Worm (Caenorhabditis elegans) whole organism, mixed stage, embryonic: ENCODE data around the gene R07E5.19.

Source experiments
- M03D4.4 ChIP-seq: sonication (generic microtip); optimal IDR thresholded peaks from 2 replicates; lab custom pipeline; 2017; ENCODE audit warnings: mild to moderate bottlenecking, missing genetic modification characterization, missing compliant biosample characterization
- bed-3 ChIP-seq: fragments of 200-800 bp; sonication (Bioruptor generic); optimal IDR thresholded peaks from 3 replicates; lab custom pipeline; 2018; ENCODE audit warnings: mild to moderate bottlenecking, missing genetic modification characterization, moderate library complexity, missing compliant biosample characterization
- blmp-1 ChIP-seq: fragments of 150-350 bp; optimal IDR thresholded peaks from 2 replicates; lab custom pipeline; 2014; ENCODE audit warnings: missing biosample characterization, missing genetic modification characterization
- ceh-39 ChIP-seq: fragments of 150-350 bp; optimal IDR thresholded peaks from 2 replicates; lab custom pipeline; 2014; ENCODE audit warnings: missing biosample characterization, missing genetic modification characterization
- ceh-43 ChIP-seq: fragments of 200-800 bp; sonication (Bioruptor generic); optimal IDR thresholded peaks from 2 replicates; lab custom pipeline; 2018; ENCODE audit warnings: mild to moderate bottlenecking, missing genetic modification characterization, moderate library complexity, missing compliant biosample characterization
- ceh-83 ChIP-seq: fragments of 200-800 bp; sonication (Bioruptor generic); optimal IDR thresholded peaks from 2 replicates; lab custom pipeline; 2018; ENCODE audit warnings: mild to moderate bottlenecking, missing genetic modification characterization, missing compliant biosample characterization
- ces-1 ChIP-seq: fragments of 150-350 bp; optimal IDR thresholded peaks from 2 replicates; lab custom pipeline; 2014; ENCODE audit warnings: missing biosample characterization, missing genetic modification reagents, missing genetic modification characterization
- drap-1 ChIP-seq: fragments of 200-800 bp; sonication (Bioruptor generic); optimal IDR thresholded peaks from 3 replicates; lab custom pipeline; 2018; ENCODE audit warnings: mild to moderate bottlenecking, missing genetic modification characterization, missing compliant biosample characterization
- elt-1 ChIP-seq: sonication (generic microtip); optimal IDR thresholded peaks from 2 replicates; lab custom pipeline; 2017; ENCODE audit warnings: missing genetic modification characterization, mild to moderate bottlenecking, missing compliant biosample characterization, antibody characterized with exemption, moderate library complexity, borderline replicate concordance; ENCODE audit not compliant: insufficient read depth
- elt-3 ChIP-seq: fragments of 150-350 bp; optimal IDR thresholded peaks from 2 replicates; lab custom pipeline; 2014; ENCODE audit warnings: missing biosample characterization, missing genetic modification characterization
- flh-1 ChIP-seq: fragments of 200-800 bp; sonication (Bioruptor generic); optimal IDR thresholded peaks from 2 replicates; lab custom pipeline; 2018; ENCODE audit warnings: mild to moderate bottlenecking, missing genetic modification characterization, moderate library complexity, missing compliant biosample characterization
- ham-2 ChIP-seq: fragments of 200-800 bp; sonication (Bioruptor generic); optimal IDR thresholded peaks from 2 replicates; lab custom pipeline; 2018; ENCODE audit warnings: mild to moderate bottlenecking, missing genetic modification characterization, missing compliant biosample characterization
- hlh-1 ChIP-seq: fragments of 150-350 bp; optimal IDR thresholded peaks from 2 replicates; lab custom pipeline; 2014; ENCODE audit warnings: missing biosample characterization, missing genetic modification reagents, missing genetic modification characterization
- lin-32 ChIP-seq: fragments of 200-800 bp; sonication (Bioruptor generic); optimal IDR thresholded peaks from 2 replicates; lab custom pipeline; 2018; ENCODE audit warnings: mild to moderate bottlenecking, missing genetic modification characterization, missing compliant biosample characterization
- lsy-2 ChIP-seq: fragments of 150-350 bp; optimal IDR thresholded peaks from 2 replicates; lab custom pipeline; 2014; ENCODE audit warnings: missing biosample characterization, missing genetic modification characterization
- mab-5 ChIP-seq: fragments of 150-350 bp; optimal IDR thresholded peaks from 2 replicates; lab custom pipeline; 2014; ENCODE audit warnings: missing biosample characterization, missing genetic modification characterization
- mls-2 ChIP-seq: sonication (generic microtip); optimal IDR thresholded peaks from 2 replicates; lab custom pipeline; 2016; ENCODE audit warnings: mild to moderate bottlenecking, missing genetic modification characterization, moderate library complexity, missing compliant biosample characterization
- nhr-12 ChIP-seq: fragments of 150-350 bp; optimal IDR thresholded peaks from 2 replicates; lab custom pipeline; 2014; ENCODE audit warnings: missing biosample characterization, missing genetic modification characterization
- nhr-2 ChIP-seq: fragments of 150-350 bp; optimal IDR thresholded peaks from 2 replicates; lab custom pipeline; 2014; ENCODE audit warnings: missing biosample characterization, missing genetic modification characterization
- nhr-237 ChIP-seq: fragments of 150-350 bp; optimal IDR thresholded peaks from 2 replicates; lab custom pipeline; 2014; ENCODE audit warnings: missing biosample characterization, missing genetic modification characterization
- nhr-28 ChIP-seq: fragments of 150-350 bp; optimal IDR thresholded peaks from 2 replicates; lab custom pipeline; 2014; ENCODE audit warnings: missing biosample characterization, missing genetic modification characterization
- nhr-76 ChIP-seq: sonication (generic microtip); optimal IDR thresholded peaks from 2 replicates; lab custom pipeline; 2017; ENCODE audit warnings: missing biosample characterization, missing genetic modification characterization
- pha-4 ChIP-seq: fragments of 150-350 bp; optimal IDR thresholded peaks from 2 replicates; lab custom pipeline; 2018; ENCODE audit warnings: missing biosample characterization, missing genetic modification reagents, missing genetic modification characterization
- sem-2 ChIP-seq: fragments of 200-800 bp; sonication (Bioruptor generic); optimal IDR thresholded peaks from 2 replicates; lab custom pipeline; 2018; ENCODE audit warnings: mild to moderate bottlenecking, missing genetic modification characterization, missing compliant biosample characterization
- snpc-4 ChIP-seq: fragments of 150-350 bp; optimal IDR thresholded peaks from 2 replicates; lab custom pipeline; 2014; ENCODE audit warnings: missing biosample characterization, missing genetic modification characterization
- sptf-1 ChIP-seq: sonication (generic microtip); optimal IDR thresholded peaks from 2 replicates; lab custom pipeline; 2017; ENCODE audit warnings: mild to moderate bottlenecking, missing genetic modification characterization, moderate library complexity, missing compliant biosample characterization
- tbx-8 ChIP-seq: fragments of 200-800 bp; sonication (Bioruptor generic); optimal IDR thresholded peaks from 2 replicates; lab custom pipeline; 2018; ENCODE audit warnings: mild to moderate bottlenecking, missing genetic modification characterization, moderate library complexity, missing compliant biosample characterization
- unc-120 ChIP-seq: sonication (generic microtip); optimal IDR thresholded peaks from 2 replicates; lab custom pipeline; 2017; ENCODE audit warnings: missing genetic modification characterization, missing compliant biosample characterization; ENCODE audit not compliant: poor library complexity, severe bottlenecking
- unc-39 ChIP-seq: fragments of 150-350 bp; optimal IDR thresholded peaks from 2 replicates; lab custom pipeline; 2014; ENCODE audit warnings: missing biosample characterization, missing genetic modification characterization
- unc-62 ChIP-seq: fragments of 150-350 bp; optimal IDR thresholded peaks from 2 replicates; lab custom pipeline; 2014; ENCODE audit warnings: missing biosample characterization, missing genetic modification reagents, missing genetic modification characterization
- zip-8 ChIP-seq: fragments of 150-350 bp; optimal IDR thresholded peaks from 2 replicates; lab custom pipeline; 2014; ENCODE audit warnings: missing biosample characterization, missing genetic modification characterization
- ztf-11 ChIP-seq: fragments of 150-350 bp; optimal IDR thresholded peaks from 2 replicates; lab custom pipeline; 2014; ENCODE audit warnings: missing biosample characterization, missing genetic modification characterization

R07E5.19 gene

ce11 chrIII:4417956-4418355 lies at the start of gene R07E5.19, which contains the start of gene pdcd-2:
Gene R07E5.19, minus strand, starts transcription at chrIII:4418056.
Gene pdcd-2, minus strand, starts transcription at chrIII:4418057.
- TF ChIP-seq hlh-1 (tag; lab: Kevin White, UChicago), result no peak
- TF ChIP-seq, all 35 proteins: peak for 0

ce11 chrIII:4467277-4467676 lies 49.4 kb upstream of the R07E5.19 start, which contains the start of gene ndg-4:
Gene ndg-4, minus strand, starts transcription at chrIII:4467377.
- TF ChIP-seq flh-1 (GFP tag; lab: Kevin White, UChicago) (no peak), zip-8 (tag; lab: Kevin White, UChicago) (no peak), sptf-1 (tag; lab: Kevin White, UChicago) (no peak), nhr-237 (tag; lab: Kevin White, UChicago) (no peak), M03D4.4 (no peak), blmp-1 (no peak), mab-5 (tag; lab: Kevin White, UChicago) (no peak), unc-120 (tag; lab: Kevin White, UChicago) (no peak), tbx-8 (GFP tag; lab: Kevin White, UChicago) (no peak), elt-3 (tag; lab: Kevin White, UChicago) (no peak), nhr-2 (no peak), elt-1 (tag; lab: Kevin White, UChicago) (no peak), sem-2 (GFP tag; lab: Kevin White, UChicago) (no peak), nhr-12 (no peak), ces-1 (GFP tag; lab: Kevin White, UChicago) (no peak), nhr-28 (tag; lab: Kevin White, UChicago) (no peak), pha-4 (no peak)

ce11 chrIII:4461337-4461736 lies 43.5 kb upstream of the R07E5.19 start:
- TF ChIP-seq mls-2 (tag; lab: Kevin White, UChicago) (peak; percentile 32), mab-5 (tag; lab: Kevin White, UChicago) (no peak), ces-1 (GFP tag; lab: Kevin White, UChicago) (no peak), nhr-2 (peak; percentile 93), sem-2 (GFP tag; lab: Kevin White, UChicago) (no peak), lin-32 (GFP tag; lab: Kevin White, UChicago) (peak; percentile 91), ceh-43 (GFP tag; lab: Kevin White, UChicago) (peak; percentile 87)

- TF ChIP-seq ham-2 (GFP tag; lab: Kevin White, UChicago) (no peak), unc-39 (no peak), nhr-76 (no peak), bed-3 (no peak), hlh-1 (tag; lab: Kevin White, UChicago) (no peak), M03D4.4 (no peak), ceh-39 (tag; lab: Kevin White, UChicago) (no peak), nhr-12 (no peak), ces-1 (GFP tag; lab: Kevin White, UChicago) (no peak), ztf-11 (tag; lab: Kevin White, UChicago) (no peak), elt-3 (tag; lab: Kevin White, UChicago) (no peak), ceh-83 (no peak), unc-120 (tag; lab: Kevin White, UChicago) (no peak), elt-1 (tag; lab: Kevin White, UChicago) (no peak), nhr-237 (tag; lab: Kevin White, UChicago) (no peak), sptf-1 (tag; lab: Kevin White, UChicago) (no peak), snpc-4 (tag; lab: Kevin White, UChicago) (no peak), unc-62 (GFP tag; lab: Kevin White, UChicago) (no peak)
Observed at ce11 chrIII:4460242-4460641, 42.4 kb upstream of the R07E5.19 start.

- TF ChIP-seq unc-62 (GFP tag; lab: Kevin White, UChicago), result no peak
- no peak for TF ChIP-seq ceh-83
- TF ChIP-seq sem-2 (GFP tag; lab: Kevin White, UChicago), result no peak
- no peak for TF ChIP-seq nhr-12
- peak; percentile 96 for TF ChIP-seq ceh-43 (GFP tag; lab: Kevin White, UChicago)
- TF ChIP-seq drap-1 (GFP tag; lab: Kevin White, UChicago), result no peak
- TF ChIP-seq hlh-1 (tag; lab: Kevin White, UChicago), result no peak
- TF ChIP-seq unc-120 (tag; lab: Kevin White, UChicago), result no peak
- TF ChIP-seq lsy-2 (tag; lab: Kevin White, UChicago), result peak; percentile 51
- no peak for TF ChIP-seq zip-8 (tag; lab: Kevin White, UChicago)
- TF ChIP-seq mab-5 (tag; lab: Kevin White, UChicago), result no peak
- no peak for TF ChIP-seq ham-2 (GFP tag; lab: Kevin White, UChicago)
Observed at ce11 chrIII:4456579-4456978, 38.7 kb upstream of the R07E5.19 start.
